Worm (Caenorhabditis elegans) whole organism, midembryonic: ENCODE measurements around the gene nduf-11.

Source experiments
- T22C8.4 ChIP-seq: fragments of 200-800 bp; sonication (Bioruptor generic); IDR thresholded peaks from 2 replicates; pipeline ENCODE4 v1.3.6; 2022; ENCODE audit warnings: missing genetic modification characterization, missing compliant biosample characterization
- cog-1 ChIP-seq: sonication (generic microtip); optimal IDR thresholded peaks from 2 replicates; lab custom pipeline; 2016; ENCODE audit warnings: missing genetic modification characterization, missing compliant biosample characterization
- klf-2 ChIP-seq: fragments of 200-800 bp; sonication (Bioruptor generic); conservative IDR thresholded peaks from 2 replicates; pipeline ENCODE4 v1.3.6; 2022; ENCODE audit warnings: missing genetic modification reagents, missing genetic modification characterization, missing compliant biosample characterization
- med-1 ChIP-seq: sonication (generic microtip); optimal IDR thresholded peaks from 2 replicates; lab custom pipeline; 2017; ENCODE audit warnings: missing genetic modification characterization, mild to moderate bottlenecking, missing compliant biosample characterization, antibody characterized with exemption, missing genetic modification reagents; ENCODE audit not compliant: insufficient read depth
- ref-1 ChIP-seq: fragments of 200-800 bp; sonication (Bioruptor generic); conservative IDR thresholded peaks from 2 replicates; pipeline ENCODE4 v1.3.6; 2022; ENCODE audit warnings: missing genetic modification reagents, missing genetic modification characterization, missing compliant biosample characterization
- ztf-29 ChIP-seq: fragments of 200-800 bp; sonication (Bioruptor generic); IDR thresholded peaks from 2 replicates; pipeline ENCODE4 v1.3.6; 2022; ENCODE audit warnings: missing genetic modification reagents, missing genetic modification characterization, missing compliant biosample characterization

DNA sequence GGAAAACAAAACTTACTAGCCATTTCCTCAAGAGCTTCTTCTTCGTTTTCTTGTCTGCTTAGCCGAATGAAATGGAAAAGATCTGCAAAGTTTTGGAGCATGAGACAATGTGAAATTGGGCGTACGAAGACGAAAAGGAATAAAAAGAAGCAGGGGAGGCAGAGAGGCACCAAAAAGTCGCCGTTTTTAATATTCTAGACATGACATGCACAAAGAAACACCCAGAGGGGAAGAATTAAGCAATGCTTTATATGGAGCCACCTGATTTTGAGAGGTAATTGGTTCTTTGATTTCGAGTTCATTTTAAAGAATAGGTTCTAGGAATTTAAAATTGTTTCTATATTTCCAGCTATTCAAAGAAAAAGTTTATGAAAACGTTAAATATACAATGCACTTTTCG is 31.3 kb downstream of the nduf-11 start, which contains the start of gene T24F1.4:
- TF ChIP-seq med-1 (GFP tag; lab: Kevin White, UChicago) (no peak), ref-1 (GFP tag; lab: Robert Waterston, UW) (no peak), cog-1 (tag; lab: Kevin White, UChicago) (no peak), ztf-29 (GFP tag; lab: Robert Waterston, UW) (no peak), klf-2 (GFP tag; lab: Robert Waterston, UW) (no peak), T22C8.4 (GFP tag; lab: Robert Waterston, UW) (no peak)
